Fruit fly (Drosophila melanogaster): ENCODE data around the gene TP53INP.

The TP53INP gene

DNA sequence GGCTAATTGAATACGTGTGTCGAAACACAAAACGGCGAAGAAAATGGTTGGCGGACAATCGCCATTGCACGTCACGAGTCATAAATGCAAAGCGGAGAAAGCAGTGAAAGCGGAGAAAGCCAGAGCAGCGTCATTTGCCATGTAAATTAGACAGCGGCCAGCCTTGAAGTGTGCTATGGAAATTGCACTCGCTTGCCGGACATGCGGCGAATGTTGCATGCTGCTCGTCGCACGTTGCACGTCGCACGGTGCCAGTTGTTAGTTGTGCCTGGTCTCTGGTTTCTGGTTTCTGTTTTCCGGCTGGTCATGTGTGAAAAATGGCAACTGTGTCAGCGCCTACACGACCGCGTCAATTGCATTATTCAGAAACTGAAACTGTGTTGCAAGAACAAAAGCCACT lies 29.2 kb upstream of the TP53INP start (continued):
- TF ChIP-seq CG5180 (GFP tag; optimal IDR thresholded peaks at IDR 0.05) (peak; percentile 69), p53 (GFP tag; optimal IDR thresholded peaks at IDR 0.05) (no peak), CG10431 (GFP tag; optimal IDR thresholded peaks at IDR 0.05) (peak; percentile 34), btn (GFP tag; optimal IDR thresholded peaks at IDR 0.05) (no peak), CG18262 (tag; optimal IDR thresholded peaks at IDR 0.05) (no peak)

DNA sequence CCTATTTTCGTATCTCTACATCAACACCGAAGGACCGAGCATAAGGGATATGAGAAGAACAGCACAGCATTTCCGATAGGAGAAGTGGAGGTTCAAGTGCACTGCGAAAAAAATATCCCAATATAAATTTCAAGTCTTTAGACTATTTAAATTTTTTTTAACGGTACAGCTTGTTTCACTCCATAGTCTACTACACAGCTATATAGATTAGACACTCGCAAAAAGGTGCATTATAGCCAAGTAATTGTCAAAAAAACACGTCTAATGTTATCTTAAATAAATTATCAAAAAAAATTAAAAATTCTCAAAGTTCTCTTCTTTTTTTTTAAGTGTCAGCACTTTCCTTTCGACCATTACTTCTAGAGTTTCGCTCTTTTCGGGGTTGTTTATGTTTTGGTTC lies 27.8 kb upstream of the TP53INP start:
- peak; percentile 31 for TF ChIP-seq CG9437 (GFP tag; optimal IDR thresholded peaks at IDR 0.05)
- peak; percentile 78 for TF ChIP-seq lab (GFP tag; optimal IDR thresholded peaks at IDR 0.05)
- TF ChIP-seq prd (optimal IDR thresholded peaks at IDR 0.05) = no peak
- peak; percentile 62 for TF ChIP-seq prd (GFP tag; IDR thresholded peaks at IDR 0.05)
- TF ChIP-seq CG8281 (tag; optimal IDR thresholded peaks at IDR 0.05) = peak; percentile 4
- peak; percentile 62 for TF ChIP-seq E2f1 (GFP tag; IDR thresholded peaks at IDR 0.05)
- peak; percentile 69 for TF ChIP-seq lmd (GFP tag; IDR thresholded peaks at IDR 0.05)
- peak; percentile 43 for TF ChIP-seq esg (GFP tag; conservative IDR thresholded peaks at IDR 0.05)
- TF ChIP-seq CG7372 (GFP tag; IDR thresholded peaks at IDR 0.05) = peak; percentile 16; the same call in 1 of the 2 replicates
- peak; percentile 58; the same call in 2 of the 3 replicates for TF ChIP-seq CG17361 (GFP tag; IDR thresholded peaks at IDR 0.05)
- peak; percentile 28; the same call in 1 of the 2 replicates for TF ChIP-seq E2f2 (GFP tag; IDR thresholded peaks at IDR 0.05)
- TF ChIP-seq br (optimal IDR thresholded peaks at IDR 0.05) = no peak
- peak; percentile 57 for TF ChIP-seq CG31441 (GFP tag; IDR thresholded peaks at IDR 0.05)
- peak; percentile 9; the same call in 1 of the 2 replicates for TF ChIP-seq CG10366 (GFP tag; IDR thresholded peaks at IDR 0.05)
- peak; percentile 24 for TF ChIP-seq ind (GFP tag; optimal IDR thresholded peaks at IDR 0.05)
- peak; percentile 18; the same call in 1 of the 2 replicates for TF ChIP-seq CG4404 (GFP tag; IDR thresholded peaks at IDR 0.05)
- TF ChIP-seq CG2116 (GFP tag; optimal IDR thresholded peaks at IDR 0.05) = peak; percentile 7
- no peak for TF ChIP-seq D (optimal IDR thresholded peaks at IDR 0.05)
- peak; percentile 29 for TF ChIP-seq D (GFP tag; optimal IDR thresholded peaks at IDR 0.05)
- peak; percentile 71 for TF ChIP-seq CG7839 (tag; optimal IDR thresholded peaks at IDR 0.05)
- no peak for TF ChIP-seq CG17802 (tag; optimal IDR thresholded peaks at IDR 0.05)
- TF ChIP-seq vvl (GFP tag; IDR thresholded peaks at IDR 0.05) = peak; percentile 79
- peak; percentile 35 for TF ChIP-seq CG12155 (GFP tag; optimal IDR thresholded peaks at IDR 0.05)
- TF ChIP-seq row (GFP tag; IDR thresholded peaks at IDR 0.05) = peak; percentile 80
- TF ChIP-seq CG15514 (GFP tag; optimal IDR thresholded peaks at IDR 0.05) = peak; percentile 30
- TF ChIP-seq Bteb2 (GFP tag; optimal IDR thresholded peaks at IDR 0.05) = peak; percentile 58
- TF ChIP-seq mld (GFP tag; IDR thresholded peaks at IDR 0.05; ENCODE audit: partially characterized antibody) = no peak
- TF ChIP-seq fu2 (GFP tag; optimal IDR thresholded peaks at IDR 0.05) = peak; percentile 12
- TF ChIP-seq gem (tag; optimal IDR thresholded peaks at IDR 0.05) = peak; percentile 65
- peak; percentile 67 for TF ChIP-seq CG14014 (GFP tag; IDR thresholded peaks at IDR 0.05)
- TF ChIP-seq CG14710 (tag; optimal IDR thresholded peaks at IDR 0.05) = peak; percentile 7
- TF ChIP-seq eve (GFP tag; optimal IDR thresholded peaks at IDR 0.05) = peak in 1 of 2 experiments; percentile 63
- TF ChIP-seq peb (GFP tag; IDR thresholded peaks at IDR 0.05) = 0 out of 2 replicates have a peak, but pooled peaks have one; percentile 21
- peak; percentile 41 for TF ChIP-seq CG4424 (GFP tag; optimal IDR thresholded peaks at IDR 0.05)
- 0 out of 3 replicates have a peak, but pooled peaks have one; percentile 21 for TF ChIP-seq so (GFP tag; IDR thresholded peaks at IDR 0.05)
- TF ChIP-seq lilli (GFP tag; optimal IDR thresholded peaks at IDR 0.05) = peak; percentile 74
- peak; percentile 69 for TF ChIP-seq seq (GFP tag; IDR thresholded peaks at IDR 0.05)
- peak; percentile 83 for TF ChIP-seq CG2678 (tag; optimal IDR thresholded peaks at IDR 0.05)
- no peak for TF ChIP-seq gcm2 (GFP tag; optimal IDR thresholded peaks at IDR 0.05)
- TF ChIP-seq B-H2 (GFP tag; optimal IDR thresholded peaks at IDR 0.05) = peak; percentile 46
- peak; percentile 34 for TF ChIP-seq Deaf1 (tag; optimal IDR thresholded peaks at IDR 0.05)
- TF ChIP-seq crol (GFP tag; IDR thresholded peaks at IDR 0.05) = no peak
- TF ChIP-seq sisA (GFP tag; IDR thresholded peaks at IDR 0.05) = peak; percentile 50; the same call in 1 of the 2 replicates
- no peak for TF ChIP-seq maf-S (GFP tag; optimal IDR thresholded peaks at IDR 0.05)
- peak; percentile 64 for TF ChIP-seq phol (tag; optimal IDR thresholded peaks at IDR 0.05)
- TF ChIP-seq CG3847 (GFP tag; IDR thresholded peaks at IDR 0.05) = peak; percentile 55
